Worm (Caenorhabditis elegans): ENCODE measurements around the gene mdh-2.

ce11 chrIII:6639028-6639427 lies 31.1 kb upstream of the mdh-2 start:
- TF ChIP-seq pha-4 (GFP tag; IDR thresholded peaks at IDR 0.05): no peak
- no peak for TF ChIP-seq pha-4 (tag; optimal IDR thresholded peaks at IDR 0.05)
- TF ChIP-seq pqm-1 (tag; optimal IDR thresholded peaks at IDR 0.05): no peak
- TF ChIP-seq dve-1 (tag; optimal IDR thresholded peaks at IDR 0.05; ENCODE audit: insufficient read depth): no peak
- no peak for TF ChIP-seq nhr-41 (GFP tag; IDR thresholded peaks at IDR 0.05)

Data from whole organism, L4 larva.